Worm (Caenorhabditis elegans) whole organism, midembryonic: ENCODE measurements around the gene K09C4.5.

Experiments
- T22C8.4 ChIP-seq: fragments of 200-800 bp; sonication (Bioruptor generic); IDR thresholded peaks from 2 replicates; pipeline ENCODE4 v1.3.6; 2022; ENCODE audit warnings: missing genetic modification characterization, missing compliant biosample characterization
- cog-1 ChIP-seq: sonication (generic microtip); optimal IDR thresholded peaks from 2 replicates; lab custom pipeline; 2016; ENCODE audit warnings: missing genetic modification characterization, missing compliant biosample characterization
- flt-1 ChIP-seq: fragments of 200-800 bp; sonication (Bioruptor generic); IDR thresholded peaks from 2 replicates; pipeline ENCODE4 v1.3.6; 2022; ENCODE audit warnings: missing genetic modification characterization, missing compliant biosample characterization
- klf-2 ChIP-seq: fragments of 200-800 bp; sonication (Bioruptor generic); conservative IDR thresholded peaks from 2 replicates; pipeline ENCODE4 v1.3.6; 2022; ENCODE audit warnings: missing genetic modification reagents, missing genetic modification characterization, missing compliant biosample characterization
- med-1 ChIP-seq: sonication (generic microtip); optimal IDR thresholded peaks from 2 replicates; lab custom pipeline; 2017; ENCODE audit warnings: missing genetic modification characterization, mild to moderate bottlenecking, missing compliant biosample characterization, antibody characterized with exemption, missing genetic modification reagents; ENCODE audit not compliant: insufficient read depth
- ref-1 ChIP-seq: fragments of 200-800 bp; sonication (Bioruptor generic); conservative IDR thresholded peaks from 2 replicates; pipeline ENCODE4 v1.3.6; 2022; ENCODE audit warnings: missing genetic modification reagents, missing genetic modification characterization, missing compliant biosample characterization
- tab-1 ChIP-seq: fragments of 200-800 bp; sonication (Bioruptor generic); IDR thresholded peaks from 2 replicates; pipeline ENCODE4 v1.3.6; 2022; ENCODE audit warnings: missing genetic modification characterization, missing compliant biosample characterization
- ztf-23 ChIP-seq: fragments of 200-800 bp; sonication (Bioruptor generic); IDR thresholded peaks from 2 replicates; pipeline ENCODE4 v1.3.6; 2022; ENCODE audit warnings: missing genetic modification reagents, missing genetic modification characterization, missing compliant biosample characterization
- ztf-29 ChIP-seq: fragments of 200-800 bp; sonication (Bioruptor generic); IDR thresholded peaks from 2 replicates; pipeline ENCODE4 v1.3.6; 2022; ENCODE audit warnings: missing genetic modification reagents, missing genetic modification characterization, missing compliant biosample characterization

The K09C4.5 gene

ce11 chrX:3306594-3307296, 24.3 kb downstream of the K09C4.5 start:
- TF ChIP-seq med-1 (GFP tag; lab: Kevin White, UChicago) (no peak), tab-1 (GFP tag; lab: Robert Waterston, UW) (no peak), cog-1 (tag; lab: Kevin White, UChicago) (no peak), ref-1 (GFP tag; lab: Robert Waterston, UW) (no peak), ztf-23 (GFP tag; lab: Robert Waterston, UW) (no peak), ztf-29 (GFP tag; lab: Robert Waterston, UW) (no peak), klf-2 (GFP tag; lab: Robert Waterston, UW) (no peak), flt-1 (no peak), T22C8.4 (GFP tag; lab: Robert Waterston, UW) (no peak)

- TF ChIP-seq ztf-29 (GFP tag; lab: Robert Waterston, UW) (no peak), T22C8.4 (GFP tag; lab: Robert Waterston, UW) (no peak), cog-1 (tag; lab: Kevin White, UChicago) (no peak), flt-1 (no peak), ztf-23 (GFP tag; lab: Robert Waterston, UW) (no peak), ref-1 (GFP tag; lab: Robert Waterston, UW) (no peak), med-1 (GFP tag; lab: Kevin White, UChicago) (no peak), klf-2 (GFP tag; lab: Robert Waterston, UW) (no peak), tab-1 (GFP tag; lab: Robert Waterston, UW) (no peak)
These were observed 28.3 kb downstream of the K09C4.5 start for ce11 chrX:3310702-3311101.

- TF ChIP-seq tab-1 (GFP tag; lab: Robert Waterston, UW) (no peak), flt-1 (peak; percentile 64)
These were observed 31.5 kb downstream of the K09C4.5 start for ce11 chrX:3313939-3314338.

ce11 chrX:3315014-3315413, 32.6 kb downstream of the K09C4.5 start, which contains the start of gene ddr-2:
Gene ddr-2 (plus strand): TSS chrX:3315314.
- TF ChIP-seq ztf-23 (GFP tag; lab: Robert Waterston, UW): no peak
- no peak for TF ChIP-seq cog-1 (tag; lab: Kevin White, UChicago)
- no peak for TF ChIP-seq med-1 (GFP tag; lab: Kevin White, UChicago)
- no peak for TF ChIP-seq flt-1
- no peak for TF ChIP-seq klf-2 (GFP tag; lab: Robert Waterston, UW)
- TF ChIP-seq T22C8.4 (GFP tag; lab: Robert Waterston, UW): no peak
- TF ChIP-seq tab-1 (GFP tag; lab: Robert Waterston, UW): no peak
- no peak for TF ChIP-seq ref-1 (GFP tag; lab: Robert Waterston, UW)
- no peak for TF ChIP-seq ztf-29 (GFP tag; lab: Robert Waterston, UW)

ce11 chrX:3315891-3316657, 33.6 kb downstream of the K09C4.5 start:
- TF ChIP-seq ref-1 (GFP tag; lab: Robert Waterston, UW): no peak
- TF ChIP-seq ztf-23 (GFP tag; lab: Robert Waterston, UW): no peak
- no peak for TF ChIP-seq med-1 (GFP tag; lab: Kevin White, UChicago)
- TF ChIP-seq tab-1 (GFP tag; lab: Robert Waterston, UW): no peak
- TF ChIP-seq cog-1 (tag; lab: Kevin White, UChicago): no peak
- no peak for TF ChIP-seq T22C8.4 (GFP tag; lab: Robert Waterston, UW)
- TF ChIP-seq ztf-29 (GFP tag; lab: Robert Waterston, UW): no peak
- TF ChIP-seq flt-1: no peak
- no peak for TF ChIP-seq klf-2 (GFP tag; lab: Robert Waterston, UW)

ce11 chrX:3316830-3317229, 34.4 kb downstream of the K09C4.5 start:
- TF ChIP-seq med-1 (GFP tag; lab: Kevin White, UChicago) (no peak), ztf-29 (GFP tag; lab: Robert Waterston, UW) (no peak), flt-1 (no peak), cog-1 (tag; lab: Kevin White, UChicago) (no peak), klf-2 (GFP tag; lab: Robert Waterston, UW) (no peak), T22C8.4 (GFP tag; lab: Robert Waterston, UW) (no peak), ref-1 (GFP tag; lab: Robert Waterston, UW) (no peak), ztf-23 (GFP tag; lab: Robert Waterston, UW) (no peak), tab-1 (GFP tag; lab: Robert Waterston, UW) (no peak)

- no peak for TF ChIP-seq cog-1 (tag; lab: Kevin White, UChicago)
- TF ChIP-seq tab-1 (GFP tag; lab: Robert Waterston, UW): no peak
- TF ChIP-seq ztf-23 (GFP tag; lab: Robert Waterston, UW): no peak
- TF ChIP-seq ztf-29 (GFP tag; lab: Robert Waterston, UW): no peak
- no peak for TF ChIP-seq ref-1 (GFP tag; lab: Robert Waterston, UW)
- no peak for TF ChIP-seq med-1 (GFP tag; lab: Kevin White, UChicago)
- TF ChIP-seq flt-1: no peak
- no peak for TF ChIP-seq T22C8.4 (GFP tag; lab: Robert Waterston, UW)
- TF ChIP-seq klf-2 (GFP tag; lab: Robert Waterston, UW): no peak
These were observed 43.7 kb downstream of the K09C4.5 start, which contains the start of gene F11D5.6 for ce11 chrX:3326175-3326574. Gene F11D5.6 (minus strand): TSS chrX:3326275.

- TF ChIP-seq flt-1 (no peak), ztf-23 (GFP tag; lab: Robert Waterston, UW) (no peak), ztf-29 (GFP tag; lab: Robert Waterston, UW) (no peak), klf-2 (GFP tag; lab: Robert Waterston, UW) (no peak), T22C8.4 (GFP tag; lab: Robert Waterston, UW) (no peak), tab-1 (GFP tag; lab: Robert Waterston, UW) (no peak), cog-1 (tag; lab: Kevin White, UChicago) (no peak), ref-1 (GFP tag; lab: Robert Waterston, UW) (no peak), med-1 (GFP tag; lab: Kevin White, UChicago) (no peak)
These were observed 50.4 kb downstream of the K09C4.5 start, which contains the start of gene F11D5.1 for ce11 chrX:3332824-3333223. Gene F11D5.1 (plus strand): TSS chrX:3333124.
